Worm (Caenorhabditis elegans): Measurements from ENCODE around the gene clec-141.
A peak's percentile ranks its signal among the peaks of the same experiment; 100 is the strongest.

ce11 chrII:5358137-5358745 lies 49.2 kb downstream of the clec-141 start, which contains the start of the genes F09E5.11 and bmy-1:
- TF ChIP-seq dmd-8 (GFP tag; IDR thresholded peaks at IDR 0.05), result no peak
- peak; percentile 19 for TF ChIP-seq ama-1 (optimal IDR thresholded peaks at IDR 0.05)
- no peak for TF ChIP-seq unc-39 (tag; optimal IDR thresholded peaks at IDR 0.05)
- TF ChIP-seq nhr-111 (GFP tag; optimal IDR thresholded peaks at IDR 0.05), result no peak
